Worm (Caenorhabditis elegans) whole organism, midembryonic: ENCODE measurements around the gene ZK686.2.
A peak's percentile ranks its signal among the peaks of the same experiment; 100 is the strongest.

Experiments
- T22C8.4 ChIP-seq: fragments of 200-800 bp; sonication (Bioruptor generic); IDR thresholded peaks from 2 replicates; pipeline ENCODE4 v1.3.6; 2022; ENCODE audit warnings: missing genetic modification characterization, missing compliant biosample characterization
- cog-1 ChIP-seq: sonication (generic microtip); optimal IDR thresholded peaks from 2 replicates; lab custom pipeline; 2016; ENCODE audit warnings: missing genetic modification characterization, missing compliant biosample characterization
- flt-1 ChIP-seq: fragments of 200-800 bp; sonication (Bioruptor generic); IDR thresholded peaks from 2 replicates; pipeline ENCODE4 v1.3.6; 2022; ENCODE audit warnings: missing genetic modification characterization, missing compliant biosample characterization
- klf-2 ChIP-seq: fragments of 200-800 bp; sonication (Bioruptor generic); conservative IDR thresholded peaks from 2 replicates; pipeline ENCODE4 v1.3.6; 2022; ENCODE audit warnings: missing genetic modification reagents, missing genetic modification characterization, missing compliant biosample characterization
- med-1 ChIP-seq: sonication (generic microtip); optimal IDR thresholded peaks from 2 replicates; lab custom pipeline; 2017; ENCODE audit warnings: missing genetic modification characterization, mild to moderate bottlenecking, missing compliant biosample characterization, antibody characterized with exemption, missing genetic modification reagents; ENCODE audit not compliant: insufficient read depth
- ref-1 ChIP-seq: fragments of 200-800 bp; sonication (Bioruptor generic); conservative IDR thresholded peaks from 2 replicates; pipeline ENCODE4 v1.3.6; 2022; ENCODE audit warnings: missing genetic modification reagents, missing genetic modification characterization, missing compliant biosample characterization
- tab-1 ChIP-seq: fragments of 200-800 bp; sonication (Bioruptor generic); IDR thresholded peaks from 2 replicates; pipeline ENCODE4 v1.3.6; 2022; ENCODE audit warnings: missing genetic modification characterization, missing compliant biosample characterization
- ztf-23 ChIP-seq: fragments of 200-800 bp; sonication (Bioruptor generic); IDR thresholded peaks from 2 replicates; pipeline ENCODE4 v1.3.6; 2022; ENCODE audit warnings: missing genetic modification reagents, missing genetic modification characterization, missing compliant biosample characterization
- ztf-29 ChIP-seq: fragments of 200-800 bp; sonication (Bioruptor generic); IDR thresholded peaks from 2 replicates; pipeline ENCODE4 v1.3.6; 2022; ENCODE audit warnings: missing genetic modification reagents, missing genetic modification characterization, missing compliant biosample characterization

Gene ZK686.2

ce11 chrIII:7737646-7738258, 28.1 kb downstream of the ZK686.2 start:
- TF ChIP-seq T22C8.4 (GFP tag; lab: Robert Waterston, UW) (no peak), tab-1 (GFP tag; lab: Robert Waterston, UW) (no peak), klf-2 (no peak), ref-1 (GFP tag; lab: Robert Waterston, UW) (no peak), cog-1 (tag; lab: Kevin White, UChicago) (no peak), med-1 (GFP tag; lab: Kevin White, UChicago) (no peak), flt-1 (GFP tag; lab: Robert Waterston, UW) (no peak), ztf-29 (GFP tag; lab: Robert Waterston, UW) (no peak), ztf-23 (no peak)

- TF ChIP-seq ztf-23: no peak
- TF ChIP-seq cog-1 (tag; lab: Kevin White, UChicago): no peak
- no peak for TF ChIP-seq med-1 (GFP tag; lab: Kevin White, UChicago)
- no peak for TF ChIP-seq ref-1 (GFP tag; lab: Robert Waterston, UW)
- no peak for TF ChIP-seq ztf-29 (GFP tag; lab: Robert Waterston, UW)
- no peak for TF ChIP-seq T22C8.4 (GFP tag; lab: Robert Waterston, UW)
- TF ChIP-seq klf-2: no peak
- no peak for TF ChIP-seq tab-1 (GFP tag; lab: Robert Waterston, UW)
- TF ChIP-seq flt-1 (GFP tag; lab: Robert Waterston, UW): no peak
These were observed 29.0 kb downstream of the ZK686.2 start for ce11 chrIII:7736806-7737205.

ce11 chrIII:7736003-7736402, 29.8 kb downstream of the ZK686.2 start:
- TF ChIP-seq tab-1 (GFP tag; lab: Robert Waterston, UW) (no peak), klf-2 (no peak), ztf-23 (no peak), T22C8.4 (GFP tag; lab: Robert Waterston, UW) (no peak), cog-1 (tag; lab: Kevin White, UChicago) (no peak), ref-1 (GFP tag; lab: Robert Waterston, UW) (no peak), med-1 (GFP tag; lab: Kevin White, UChicago) (no peak), ztf-29 (GFP tag; lab: Robert Waterston, UW) (no peak), flt-1 (GFP tag; lab: Robert Waterston, UW) (no peak)

ce11 chrIII:7734105-7734504, 31.7 kb downstream of the ZK686.2 start:
- TF ChIP-seq ztf-29 (GFP tag; lab: Robert Waterston, UW) (no peak), cog-1 (tag; lab: Kevin White, UChicago) (peak; percentile 23)

ce11 chrIII:7733563-7733962, 32.3 kb downstream of the ZK686.2 start:
- TF ChIP-seq flt-1 (GFP tag; lab: Robert Waterston, UW): peak; percentile 25; the same call in 1 of the 2 replicates
- no peak for TF ChIP-seq tab-1 (GFP tag; lab: Robert Waterston, UW)
- 0 out of 2 replicates have a peak, but pooled peaks have one; percentile 46 for TF ChIP-seq ztf-23

ce11 chrIII:7731085-7731484, 34.8 kb downstream of the ZK686.2 start:
- TF ChIP-seq tab-1 (GFP tag; lab: Robert Waterston, UW) (no peak), ref-1 (GFP tag; lab: Robert Waterston, UW) (no peak), T22C8.4 (GFP tag; lab: Robert Waterston, UW) (no peak), flt-1 (GFP tag; lab: Robert Waterston, UW) (no peak), ztf-23 (no peak), cog-1 (tag; lab: Kevin White, UChicago) (no peak), klf-2 (no peak), med-1 (GFP tag; lab: Kevin White, UChicago) (no peak)

- TF ChIP-seq klf-2 (no peak), cog-1 (tag; lab: Kevin White, UChicago) (no peak), T22C8.4 (GFP tag; lab: Robert Waterston, UW) (no peak), tab-1 (GFP tag; lab: Robert Waterston, UW) (no peak), flt-1 (GFP tag; lab: Robert Waterston, UW) (no peak), med-1 (GFP tag; lab: Kevin White, UChicago) (no peak), ztf-29 (GFP tag; lab: Robert Waterston, UW) (no peak), ztf-23 (no peak), ref-1 (GFP tag; lab: Robert Waterston, UW) (no peak)
These were observed 35.5 kb downstream of the ZK686.2 start for ce11 chrIII:7730331-7730730.

ce11 chrIII:7729534-7730061, 36.3 kb downstream of the ZK686.2 start, which contains the start of gene ZK112.4:
TSS of gene ZK112.4 (minus strand) at chrIII:7730011.
- TF ChIP-seq cog-1 (tag; lab: Kevin White, UChicago) (peak; percentile 85), flt-1 (GFP tag; lab: Robert Waterston, UW) (peak; percentile 28; the same call in 1 of the 2 replicates), ztf-23 (peak; percentile 27; the same call in 1 of the 2 replicates), med-1 (GFP tag; lab: Kevin White, UChicago) (no peak)

- no peak for TF ChIP-seq tab-1 (GFP tag; lab: Robert Waterston, UW)
- 0 out of 2 replicates have a peak, but pooled peaks have one; percentile 23 for TF ChIP-seq flt-1 (GFP tag; lab: Robert Waterston, UW)
These were observed 36.8 kb downstream of the ZK686.2 start for ce11 chrIII:7729062-7729461.

ce11 chrIII:7728494-7728893, 37.4 kb downstream of the ZK686.2 start:
- TF ChIP-seq ref-1 (GFP tag; lab: Robert Waterston, UW) (no peak), med-1 (GFP tag; lab: Kevin White, UChicago) (no peak), ztf-23 (no peak), cog-1 (tag; lab: Kevin White, UChicago) (peak; percentile 39), flt-1 (GFP tag; lab: Robert Waterston, UW) (0 out of 2 replicates have a peak, but pooled peaks have one; percentile 17)
